Worm (Caenorhabditis elegans): ENCODE data around the gene F08D12.4.

DNA sequence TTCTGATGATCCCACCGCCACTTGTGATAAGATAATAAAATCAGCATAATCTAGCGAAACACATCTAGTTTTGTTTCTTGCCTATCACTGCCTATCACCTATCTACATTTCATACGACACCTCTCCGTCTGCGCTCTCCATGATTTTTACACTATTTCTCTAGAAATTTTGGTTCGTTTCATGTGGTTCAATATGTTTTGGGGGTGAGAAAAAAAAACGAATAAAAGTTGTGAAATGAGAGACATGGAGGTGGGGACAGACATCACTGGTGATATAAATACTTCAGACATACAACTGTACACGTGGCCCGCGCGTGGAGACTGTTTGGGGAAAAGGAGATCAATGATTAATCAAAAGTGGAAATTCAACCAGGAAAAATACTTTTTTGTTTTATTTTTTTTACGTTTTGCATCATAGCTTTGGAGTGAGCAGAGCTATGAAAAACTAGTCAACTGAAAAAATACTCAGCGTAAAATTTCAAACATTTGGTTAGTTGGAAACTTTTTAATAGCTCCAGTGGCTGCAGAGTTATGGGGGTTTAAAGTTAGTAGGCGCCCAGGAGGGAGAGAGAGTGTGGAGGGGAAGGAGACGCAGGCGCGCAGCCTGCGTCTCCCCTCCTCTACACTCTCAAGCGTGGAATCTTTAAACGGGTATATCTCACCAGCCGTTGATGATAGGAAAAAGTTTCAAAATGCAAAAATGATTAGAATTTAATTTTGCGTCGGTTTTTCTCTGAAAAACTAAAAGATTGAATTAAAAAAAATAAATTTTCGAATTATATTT, 25.0 kb downstream of the F08D12.4 start:
- TF ChIP-seq tra-4 (tag; optimal IDR thresholded peaks at IDR 0.05) (no peak), flt-1 (GFP tag; IDR thresholded peaks at IDR 0.05) (no peak)

Measured in whole organism, early embryonic.